Worm (Caenorhabditis elegans): Measurements from ENCODE around the gene puf-8.
A peak's percentile ranks its signal among the peaks of the same experiment; 100 is the strongest.

The puf-8 gene

ce11 chrII:7323925-7324324, 25.9 kb upstream of the puf-8 start, which contains the start of gene F21D12.3 (continued):
- TF ChIP-seq ekl-4 (GFP tag; IDR thresholded peaks at IDR 0.05): no peak
- TF ChIP-seq akir-1 (GFP tag; optimal IDR thresholded peaks at IDR 0.05): no peak
- TF ChIP-seq him-1 (tag; optimal IDR thresholded peaks at IDR 0.05): no peak
- no peak for TF ChIP-seq madf-6 (GFP tag; IDR thresholded peaks at IDR 0.05)
- no peak for TF ChIP-seq lin-35 (GFP tag; optimal IDR thresholded peaks at IDR 0.05)
- TF ChIP-seq B0336.3 (GFP tag; IDR thresholded peaks at IDR 0.05): no peak
- TF ChIP-seq ets-4 (GFP tag; optimal IDR thresholded peaks at IDR 0.05): no peak
- TF ChIP-seq lin-54 (GFP tag; optimal IDR thresholded peaks at IDR 0.05): no peak
- no peak for TF ChIP-seq snpc-1.3 (tag; optimal IDR thresholded peaks at IDR 0.05; ENCODE audit: insufficient read depth)
- no peak for TF ChIP-seq rec-8 (tag; optimal IDR thresholded peaks at IDR 0.05)
- no peak for TF ChIP-seq F23B12.7 (tag; optimal IDR thresholded peaks at IDR 0.05; ENCODE audit: insufficient read depth)
- no peak for TF ChIP-seq madf-8 (GFP tag; conservative IDR thresholded peaks at IDR 0.05)
- no peak for TF ChIP-seq mcd-1 (GFP tag; IDR thresholded peaks at IDR 0.05)
- TF ChIP-seq Y56A3A.18 (GFP tag; IDR thresholded peaks at IDR 0.05): no peak
- no peak for TF ChIP-seq F55B11.4 (tag; optimal IDR thresholded peaks at IDR 0.05; ENCODE audit: borderline replicate concordance, insufficient read depth)
- TF ChIP-seq tbx-9 (tag; optimal IDR thresholded peaks at IDR 0.05; ENCODE audit: borderline replicate concordance): no peak
- no peak for TF ChIP-seq D2030.7 (GFP tag; IDR thresholded peaks at IDR 0.05)

- TF ChIP-seq ekl-4 (GFP tag; IDR thresholded peaks at IDR 0.05) (no peak), egrh-3 (GFP tag; IDR thresholded peaks at IDR 0.05) (no peak), pbrm-1 (GFP tag; IDR thresholded peaks at IDR 0.05) (no peak), sea-2 (GFP tag; IDR thresholded peaks at IDR 0.05) (no peak), aptf-3 (GFP tag; IDR thresholded peaks at IDR 0.05) (no peak), ccch-3 (GFP tag; optimal IDR thresholded peaks at IDR 0.05) (no peak), C06A6.2 (GFP tag; conservative IDR thresholded peaks at IDR 0.05) (no peak), cebp-1 (GFP tag; IDR thresholded peaks at IDR 0.05) (no peak), cebp-1 (tag; optimal IDR thresholded peaks at IDR 0.05) (no peak), atf-7 (tag; optimal IDR thresholded peaks at IDR 0.05) (no peak), ztf-18 (tag; optimal IDR thresholded peaks at IDR 0.05) (no peak), dpl-1 (GFP tag; optimal IDR thresholded peaks at IDR 0.05) (no peak), attf-5 (GFP tag; optimal IDR thresholded peaks at IDR 0.05) (no peak), hmg-1.2 (GFP tag; IDR thresholded peaks at IDR 0.05) (no peak), rcor-1 (GFP tag; IDR thresholded peaks at IDR 0.05) (0 out of 2 replicates have a peak, but pooled peaks have one; percentile 18), fkh-3 (tag; optimal IDR thresholded peaks at IDR 0.05) (no peak), ama-1 (optimal IDR thresholded peaks at IDR 0.05) (no peak), ama-1 (GFP tag; optimal IDR thresholded peaks at IDR 0.05) (no peak), tbp1 (GFP tag; optimal IDR thresholded peaks at IDR 0.05) (no peak), ztf-26 (tag; optimal IDR thresholded peaks at IDR 0.05) (no peak), snpc-1.3 (tag; optimal IDR thresholded peaks at IDR 0.05; ENCODE audit: insufficient read depth) (no peak), pha-4 (tag; optimal IDR thresholded peaks at IDR 0.05) (no peak), nfyb-1 (GFP tag; IDR thresholded peaks at IDR 0.05) (peak; percentile 55; the same call in 1 of the 2 replicates), nfya-2 (GFP tag; IDR thresholded peaks at IDR 0.05) (no peak), dox-1 (GFP tag; IDR thresholded peaks at IDR 0.05) (no peak), attf-3 (GFP tag; conservative IDR thresholded peaks at IDR 0.05) (no peak), Y56A3A.18 (GFP tag; IDR thresholded peaks at IDR 0.05) (no peak), lin-35 (GFP tag; optimal IDR thresholded peaks at IDR 0.05) (peak in 1 of 3 experiments; percentile 41), F39B2.1 (GFP tag; IDR thresholded peaks at IDR 0.05) (no peak)
These were observed 25.3 kb upstream of the puf-8 start for ce11 chrII:7323317-7323716.

Measured in whole organism, young adult.